Fruit fly (Drosophila melanogaster): ENCODE measurements around the gene Ndc80.

The Ndc80 gene

DNA sequence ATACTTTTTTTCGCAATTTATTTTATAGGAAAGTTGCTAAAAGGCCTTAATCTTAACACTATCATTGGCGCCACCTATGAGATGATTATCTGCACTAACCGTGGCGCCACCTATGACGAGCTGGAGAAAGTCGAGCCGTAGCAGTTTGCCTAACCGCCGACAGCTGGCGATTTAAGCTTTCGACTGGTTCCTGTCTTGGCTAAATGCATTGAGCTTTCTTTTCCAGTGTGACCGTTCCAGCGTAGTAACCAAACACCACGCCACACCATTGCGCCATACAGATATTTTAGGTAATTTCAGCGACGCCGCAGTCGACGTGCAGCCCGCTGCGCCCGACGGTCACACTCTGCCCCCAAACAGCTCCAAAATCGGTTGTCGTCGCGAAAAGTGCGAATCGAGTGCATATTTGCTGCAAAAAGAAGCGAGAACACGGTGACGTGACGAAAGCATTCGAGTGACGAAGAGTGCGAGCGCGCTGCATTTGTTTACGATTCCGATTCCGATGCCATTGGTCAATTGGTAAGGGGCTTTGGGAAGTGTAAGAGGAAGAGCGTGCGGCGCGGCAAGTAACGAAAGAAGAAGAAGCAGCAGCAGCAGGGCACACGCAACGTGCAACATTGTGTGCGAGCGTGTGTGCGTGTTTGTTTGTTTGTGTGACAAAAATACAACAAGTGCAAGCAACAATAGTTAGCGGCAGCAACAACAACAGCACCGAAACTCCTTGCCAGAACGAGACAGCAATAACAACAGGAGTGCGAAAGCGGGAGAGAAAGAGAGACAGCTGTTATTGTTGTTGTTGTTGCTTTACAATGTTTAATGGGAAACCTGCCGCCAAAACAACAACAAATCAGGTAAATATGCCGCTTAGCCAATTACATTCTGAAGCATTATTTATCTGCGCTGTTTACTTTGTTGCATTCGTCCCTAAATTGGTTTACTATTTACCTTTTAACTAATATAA, 48.1 kb downstream of the Ndc80 start, which contains the start of the genes CG46311 and Tpst (continued):
- TF ChIP-seq B-H1 (GFP tag; IDR thresholded peaks at IDR 0.05) (no peak; the same call in 2 of the 3 replicates), CG9215 (GFP tag; IDR thresholded peaks at IDR 0.05) (peak; percentile 10), CG3281 (GFP tag; optimal IDR thresholded peaks at IDR 0.05) (peak; percentile 27), CG15479 (GFP tag; optimal IDR thresholded peaks at IDR 0.05) (no peak), CG3726 (GFP tag; IDR thresholded peaks at IDR 0.05) (no peak), Rfx (GFP tag; IDR thresholded peaks at IDR 0.05) (peak; percentile 88)

dm6 chrX:13563042-13563441, 48.8 kb downstream of the Ndc80 start:
- no peak for TF ChIP-seq CG15696 (tag; optimal IDR thresholded peaks at IDR 0.05)
- peak; percentile 88 for TF ChIP-seq exex (tag; optimal IDR thresholded peaks at IDR 0.05)
- TF ChIP-seq CG8388 (GFP tag; optimal IDR thresholded peaks at IDR 0.05), result no peak
- no peak for TF ChIP-seq CG17912 (GFP tag; optimal IDR thresholded peaks at IDR 0.05)
- peak in 1 of 2 experiments; percentile 45 for TF ChIP-seq Hr78 (GFP tag; optimal IDR thresholded peaks at IDR 0.05)
- peak in 1 of 2 experiments; percentile 63 for TF ChIP-seq eve (GFP tag; optimal IDR thresholded peaks at IDR 0.05)
- peak; percentile 12 for TF ChIP-seq CG34376 (GFP tag; optimal IDR thresholded peaks at IDR 0.05)
- TF ChIP-seq CG14667 (GFP tag; IDR thresholded peaks at IDR 0.05), result no peak

DNA sequence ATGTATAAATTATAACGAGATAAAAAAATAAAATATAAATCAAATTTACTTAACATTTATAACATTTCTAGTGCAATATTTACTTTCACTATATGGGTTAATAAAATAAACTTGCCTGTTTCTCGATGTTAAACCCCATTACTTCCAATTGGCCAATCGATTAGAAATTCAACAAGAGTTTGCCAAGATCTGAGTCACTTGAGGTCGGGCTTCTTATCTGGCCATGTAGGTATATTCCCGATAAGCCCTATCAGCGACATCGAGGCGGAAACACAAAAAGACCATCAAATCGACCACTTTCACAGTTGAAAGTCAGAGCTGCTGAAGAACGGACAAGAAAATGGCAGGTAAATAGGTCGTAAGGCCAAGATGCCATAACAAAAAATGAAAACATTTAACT, 50.5 kb downstream of the Ndc80 start, which contains the start of gene CG32633:
Gene CG32633, plus strand, starts transcription at position 301 of the 400 bp plus-strand sequence.
- TF ChIP-seq CoRest (tag; optimal IDR thresholded peaks at IDR 0.05) (no peak), CG10209 (GFP tag; optimal IDR thresholded peaks at IDR 0.05) (no peak), eyg (GFP tag; optimal IDR thresholded peaks at IDR 0.05) (no peak), CG10431 (GFP tag; optimal IDR thresholded peaks at IDR 0.05) (no peak), CG1603 (tag; optimal IDR thresholded peaks at IDR 0.05) (no peak), exex (tag; optimal IDR thresholded peaks at IDR 0.05) (peak; percentile 39), CG11504 (tag; optimal IDR thresholded peaks at IDR 0.05) (no peak), CG12155 (GFP tag; optimal IDR thresholded peaks at IDR 0.05) (no peak), GATAe (GFP tag; conservative IDR thresholded peaks at IDR 0.05) (peak; percentile 45; the same call in 1 of the 2 replicates)
